Worm (Caenorhabditis elegans): ENCODE data around the gene flp-17.

Gene flp-17

DNA sequence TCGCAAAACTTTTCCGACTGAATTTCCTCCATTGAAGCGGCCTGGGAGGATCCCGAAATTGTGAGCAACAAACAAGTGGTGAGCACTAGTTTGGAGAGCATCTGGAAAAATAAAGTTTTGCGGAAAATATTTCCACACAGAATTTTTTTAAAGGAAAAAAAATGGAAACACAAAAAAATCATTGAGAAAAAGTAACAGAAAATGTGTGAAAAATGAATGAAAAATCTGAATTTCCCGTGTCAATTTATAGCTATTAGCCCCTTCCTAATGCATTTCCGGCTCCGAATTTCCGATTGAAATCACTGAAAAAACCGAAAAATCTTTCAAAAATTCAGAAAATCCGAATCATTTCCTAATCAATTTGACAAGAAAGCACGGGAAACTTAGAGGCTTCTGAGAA, at the start of gene flp-17:
TSS of gene flp-17 (minus strand) at position 101 of the 400 bp plus-strand sequence.
- TF ChIP-seq nhr-43 (tag; optimal IDR thresholded peaks at IDR 0.05; ENCODE audit: poor library complexity, severe bottlenecking), result no peak
- no peak for TF ChIP-seq ztf-4 (tag; optimal IDR thresholded peaks at IDR 0.05)
- no peak for TF ChIP-seq daf-12 (tag; optimal IDR thresholded peaks at IDR 0.05)
- TF ChIP-seq skn-1 (tag; optimal IDR thresholded peaks at IDR 0.05), result no peak
- no peak for TF ChIP-seq ceh-9 (tag; optimal IDR thresholded peaks at IDR 0.05)
- no peak for TF ChIP-seq zag-1 (tag; optimal IDR thresholded peaks at IDR 0.05)
- no peak for TF ChIP-seq elt-2 (tag; optimal IDR thresholded peaks at IDR 0.05)
- no peak for TF ChIP-seq nhr-76 (tag; optimal IDR thresholded peaks at IDR 0.05)

DNA sequence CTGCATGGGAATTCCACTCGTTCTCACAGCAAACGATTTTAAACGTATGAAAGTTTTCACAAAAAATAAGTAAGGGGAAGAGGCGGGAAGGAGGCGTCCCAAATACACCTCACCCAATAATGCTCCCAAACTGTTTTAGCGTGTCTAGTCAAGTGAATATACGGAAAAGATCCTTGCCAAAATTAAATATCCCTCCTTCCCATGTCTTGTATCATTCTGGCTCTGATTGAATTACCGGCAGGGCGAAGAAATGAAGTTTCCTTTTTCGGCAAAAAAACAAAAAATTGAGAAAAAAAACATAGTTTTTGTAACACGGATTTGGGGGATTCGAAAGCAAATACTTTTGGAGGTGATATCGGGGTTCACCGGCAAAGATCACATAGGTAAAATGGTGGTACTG, 47.3 kb upstream of the flp-17 start:
- TF ChIP-seq egl-5 (tag; optimal IDR thresholded peaks at IDR 0.05) (no peak), sea-2 (GFP tag; optimal IDR thresholded peaks at IDR 0.05) (no peak), nhr-76 (tag; optimal IDR thresholded peaks at IDR 0.05) (no peak), ceh-82 (tag; optimal IDR thresholded peaks at IDR 0.05) (no peak), lsy-12 (tag; optimal IDR thresholded peaks at IDR 0.05) (no peak), fkh-10 (GFP tag; optimal IDR thresholded peaks at IDR 0.05) (peak; percentile 61), nhr-23 (tag; optimal IDR thresholded peaks at IDR 0.05) (no peak)

ce11 chrIV:17237029-17237428, 45.3 kb upstream of the flp-17 start:
- TF ChIP-seq fkh-10 (GFP tag; optimal IDR thresholded peaks at IDR 0.05), result peak; percentile 41
- TF ChIP-seq pqm-1 (tag; optimal IDR thresholded peaks at IDR 0.05), result no peak

- no peak for TF ChIP-seq nhr-67 (tag; optimal IDR thresholded peaks at IDR 0.05)
- TF ChIP-seq mdl-1 (tag; optimal IDR thresholded peaks at IDR 0.05), result no peak
- TF ChIP-seq fkh-10 (GFP tag; optimal IDR thresholded peaks at IDR 0.05), result peak; percentile 87
Measured at ce11 chrIV:17233494-17233893, 41.8 kb upstream of the flp-17 start.

ce11 chrIV:17232899-17233298, 41.2 kb upstream of the flp-17 start:
- TF ChIP-seq ceh-16 (tag; optimal IDR thresholded peaks at IDR 0.05) (no peak), skn-1 (tag; optimal IDR thresholded peaks at IDR 0.05) (no peak), sea-2 (GFP tag; optimal IDR thresholded peaks at IDR 0.05) (no peak), mdl-1 (tag; optimal IDR thresholded peaks at IDR 0.05) (no peak), nhr-67 (tag; optimal IDR thresholded peaks at IDR 0.05) (no peak), nhr-11 (tag; optimal IDR thresholded peaks at IDR 0.05) (no peak), elt-2 (tag; optimal IDR thresholded peaks at IDR 0.05) (no peak), lin-39 (tag; optimal IDR thresholded peaks at IDR 0.05) (no peak), nhr-237 (tag; optimal IDR thresholded peaks at IDR 0.05) (no peak), ceh-9 (tag; optimal IDR thresholded peaks at IDR 0.05) (no peak), ceh-28 (tag; optimal IDR thresholded peaks at IDR 0.05) (no peak), nfya-1 (tag; optimal IDR thresholded peaks at IDR 0.05; ENCODE audit: insufficient read depth) (no peak), jun-1 (tag; optimal IDR thresholded peaks at IDR 0.05) (no peak), ZK546.5 (tag; optimal IDR thresholded peaks at IDR 0.05) (no peak)

DNA sequence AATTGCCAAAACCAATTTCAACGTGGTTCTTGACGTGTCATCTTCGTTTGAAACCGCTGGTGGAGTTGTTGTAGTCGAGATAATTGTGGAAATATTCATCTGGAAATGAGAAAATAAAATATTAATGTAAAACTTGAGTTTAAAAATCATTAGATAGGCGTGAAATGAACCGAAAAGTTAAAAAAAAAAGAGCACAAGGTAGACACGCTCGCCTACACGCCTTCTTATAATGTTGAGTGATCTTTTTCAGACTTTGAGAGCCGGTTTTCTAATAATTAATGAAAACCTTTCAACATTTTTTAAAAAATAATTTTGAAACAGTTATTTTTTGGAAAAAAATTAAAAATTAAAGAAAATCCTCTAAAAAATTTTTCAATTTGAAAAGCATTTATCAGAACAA, 39.3 kb upstream of the flp-17 start, which contains the start of gene npr-32:
TSS of gene npr-32 (minus strand) at position 101 of the 400 bp plus-strand sequence.
- TF ChIP-seq sea-2 (GFP tag; optimal IDR thresholded peaks at IDR 0.05), result no peak
- TF ChIP-seq fos-1 (tag; optimal IDR thresholded peaks at IDR 0.05), result no peak
- TF ChIP-seq nhr-76 (tag; optimal IDR thresholded peaks at IDR 0.05), result no peak
- no peak for TF ChIP-seq nhr-28 (tag; optimal IDR thresholded peaks at IDR 0.05)
- TF ChIP-seq lsy-12 (tag; optimal IDR thresholded peaks at IDR 0.05), result no peak
- TF ChIP-seq elt-3 (tag; optimal IDR thresholded peaks at IDR 0.05), result no peak
- no peak for TF ChIP-seq mdl-1 (tag; optimal IDR thresholded peaks at IDR 0.05)
- no peak for TF ChIP-seq egl-27 (tag; optimal IDR thresholded peaks at IDR 0.05)
- TF ChIP-seq eor-1 (tag; optimal IDR thresholded peaks at IDR 0.05), result no peak
- no peak for TF ChIP-seq ceh-82 (tag; optimal IDR thresholded peaks at IDR 0.05)
- no peak for TF ChIP-seq nhr-23 (tag; optimal IDR thresholded peaks at IDR 0.05)
- TF ChIP-seq lin-15B (tag; optimal IDR thresholded peaks at IDR 0.05), result no peak
- no peak for TF ChIP-seq fkh-10 (GFP tag; optimal IDR thresholded peaks at IDR 0.05)
- no peak for TF ChIP-seq elt-1 (tag; optimal IDR thresholded peaks at IDR 0.05)
- TF ChIP-seq ceh-9 (tag; optimal IDR thresholded peaks at IDR 0.05), result no peak
- TF ChIP-seq hmg-11 (tag; optimal IDR thresholded peaks at IDR 0.05), result no peak
- TF ChIP-seq fkh-2 (tag; optimal IDR thresholded peaks at IDR 0.05), result no peak
- no peak for TF ChIP-seq snpc-4 (tag; optimal IDR thresholded peaks at IDR 0.05)
- TF ChIP-seq ztf-11 (tag; optimal IDR thresholded peaks at IDR 0.05), result no peak
- TF ChIP-seq lin-39 (tag; optimal IDR thresholded peaks at IDR 0.05), result no peak
